Worm (Caenorhabditis elegans): ENCODE data around the gene sri-51.

DNA sequence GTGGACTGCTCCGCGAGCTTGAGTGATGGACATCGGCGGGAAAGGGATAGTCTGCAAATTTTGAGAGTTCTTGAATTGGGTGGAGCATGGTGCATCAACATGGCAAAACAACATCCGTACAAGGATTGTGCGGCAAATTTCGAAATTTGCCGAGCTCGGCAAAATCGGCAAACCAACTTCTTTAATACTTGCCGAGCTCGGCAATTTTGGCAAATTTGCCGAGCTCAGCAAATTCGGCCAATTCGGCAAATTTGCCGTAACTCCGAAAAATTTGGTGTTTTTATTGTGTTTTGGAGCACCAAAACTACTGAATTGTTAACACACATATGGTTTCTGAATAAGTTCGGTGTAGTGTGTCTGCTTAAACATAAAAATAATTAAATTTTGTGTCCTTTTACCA, 28.8 kb downstream of the sri-51 start, which contains the start of gene fbxc-55:
- TF ChIP-seq W03F9.2 (tag; optimal IDR thresholded peaks at IDR 0.05) (no peak), him-1 (tag; optimal IDR thresholded peaks at IDR 0.05) (no peak), dao-5 (tag; optimal IDR thresholded peaks at IDR 0.05) (no peak)
